Fruit fly (Drosophila melanogaster): ENCODE results near the gene C3G.

The C3G gene

DNA sequence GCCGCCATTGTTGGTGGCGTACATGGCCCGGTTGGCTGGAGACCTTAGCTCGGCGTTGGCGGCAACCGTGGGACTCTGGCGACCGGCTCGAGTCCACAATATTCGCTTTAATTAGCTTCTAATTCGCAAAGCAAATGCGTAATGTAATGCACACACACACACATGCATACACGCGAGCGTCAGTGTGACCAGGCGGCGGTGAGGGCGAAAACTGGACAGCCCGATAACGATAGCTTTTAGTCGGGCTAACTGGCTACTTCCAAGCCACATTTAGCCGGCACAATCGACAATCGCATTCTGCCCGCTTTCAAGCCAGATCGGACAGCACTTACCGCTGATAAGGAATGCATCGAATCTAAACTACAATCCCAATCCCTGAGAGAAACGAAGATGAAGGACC is 17.3 kb upstream of the C3G start, which contains the start of the genes Nf-YC and xit (continued):
- TF ChIP-seq ssp (GFP tag; IDR thresholded peaks at IDR 0.05) (peak; percentile 91), CG17186 (GFP tag; optimal IDR thresholded peaks at IDR 0.05) (peak; percentile 76), unpg (GFP tag; optimal IDR thresholded peaks at IDR 0.05) (no peak), Sry-β (GFP tag; optimal IDR thresholded peaks at IDR 0.05) (peak; percentile 96), CG30020 (tag; optimal IDR thresholded peaks at IDR 0.05) (peak; percentile 64), Rx (GFP tag; IDR thresholded peaks at IDR 0.05) (no peak), Hey (tag; optimal IDR thresholded peaks at IDR 0.05) (no peak), chm (GFP tag; IDR thresholded peaks at IDR 0.05) (no peak), Hsf (GFP tag; optimal IDR thresholded peaks at IDR 0.05) (no peak), CG6765 (GFP tag; optimal IDR thresholded peaks at IDR 0.05) (no peak), HmgZ (tag; optimal IDR thresholded peaks at IDR 0.05) (peak; percentile 68), Deaf1 (tag; optimal IDR thresholded peaks at IDR 0.05) (no peak), btn (GFP tag; optimal IDR thresholded peaks at IDR 0.05) (no peak)

DNA sequence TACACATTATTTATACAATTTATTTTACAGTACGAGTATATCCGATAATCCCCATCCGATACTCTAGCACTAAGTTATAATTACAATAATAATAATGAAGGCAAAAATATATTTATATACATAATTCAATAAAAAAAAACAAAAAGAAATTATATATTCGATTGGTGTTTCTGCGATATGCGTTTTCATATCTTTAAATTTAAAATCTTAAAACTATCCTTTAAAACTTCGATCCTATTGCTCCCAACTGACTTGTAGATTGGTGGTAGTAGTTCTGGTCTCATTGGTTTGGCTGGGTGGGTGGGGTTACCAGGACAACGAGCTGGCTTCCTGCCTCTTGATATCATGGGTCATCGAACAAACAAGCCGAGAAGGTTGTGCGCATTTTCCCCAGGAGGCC is 10.3 kb upstream of the C3G start, which contains the start of gene iav:
TSS of gene iav (plus strand) at position 301 of the 400 bp plus-strand sequence.
- TF ChIP-seq Optix (GFP tag; IDR thresholded peaks at IDR 0.05) (no peak), CG2875 (GFP tag; optimal IDR thresholded peaks at IDR 0.05) (no peak), Ssrp (tag; optimal IDR thresholded peaks at IDR 0.05) (no peak), wor (GFP tag; IDR thresholded peaks at IDR 0.05) (no peak), pan (optimal IDR thresholded peaks at IDR 0.05) (no peak), pan (GFP tag; optimal IDR thresholded peaks at IDR 0.05 in 1 of 2, IDR thresholded peaks at IDR 0.05 in 1 of 2) (no peak), Vsx1 (GFP tag; optimal IDR thresholded peaks at IDR 0.05) (no peak), CG32532 (GFP tag; IDR thresholded peaks at IDR 0.05) (no peak), CG17361 (GFP tag; IDR thresholded peaks at IDR 0.05) (no peak), kni (GFP tag; optimal IDR thresholded peaks at IDR 0.05) (no peak), CG16815 (GFP tag; optimal IDR thresholded peaks at IDR 0.05) (no peak), CG9932 (GFP tag; IDR thresholded peaks at IDR 0.05) (no peak), Oli (tag; optimal IDR thresholded peaks at IDR 0.05) (no peak), GATAe (GFP tag; conservative IDR thresholded peaks at IDR 0.05) (no peak), HLH54F (GFP tag; optimal IDR thresholded peaks at IDR 0.05) (no peak), Opbp (GFP tag; IDR thresholded peaks at IDR 0.05; ENCODE audit: partially characterized antibody) (no peak), BEAF-32 (GFP tag; optimal IDR thresholded peaks at IDR 0.05) (no peak), CG12299 (tag; optimal IDR thresholded peaks at IDR 0.05) (no peak), Deaf1 (tag; optimal IDR thresholded peaks at IDR 0.05) (no peak), CG13296 (GFP tag; optimal IDR thresholded peaks at IDR 0.05) (no peak), HLH4C (GFP tag; IDR thresholded peaks at IDR 0.05; ENCODE audit: partially characterized antibody) (no peak)

DNA sequence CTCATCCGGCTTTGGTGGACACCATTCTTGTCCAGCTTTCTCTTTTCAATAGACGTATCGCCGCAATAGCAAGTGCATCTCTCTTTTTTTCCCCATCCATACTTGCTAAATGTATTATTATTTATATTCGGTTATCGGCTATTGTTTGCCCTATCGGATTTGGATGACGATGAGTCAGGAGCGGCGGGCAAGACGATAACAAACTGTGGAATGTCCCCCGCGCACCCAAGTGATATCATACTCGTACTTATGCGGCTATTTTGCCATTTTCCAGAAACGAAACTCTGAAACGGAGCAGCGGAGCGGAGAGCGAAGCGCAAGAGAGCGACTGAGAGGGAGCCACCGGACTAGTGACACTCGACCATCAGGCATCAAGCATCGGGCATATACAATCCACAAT is 2.0 kb upstream of the C3G start:
- TF ChIP-seq Meics (GFP tag; optimal IDR thresholded peaks at IDR 0.05): no peak
- TF ChIP-seq sd (tag; optimal IDR thresholded peaks at IDR 0.05): peak; percentile 98
- peak; percentile 89 for TF ChIP-seq sug (tag; optimal IDR thresholded peaks at IDR 0.05)
- TF ChIP-seq kay (GFP tag; optimal IDR thresholded peaks at IDR 0.05): peak; percentile 50
- peak; percentile 28 to 41 for TF ChIP-seq Trl (optimal IDR thresholded peaks at IDR 0.05)
- TF ChIP-seq Trl (GFP tag; optimal IDR thresholded peaks at IDR 0.05): no peak

All from whole organism, embryonic.